Fruit fly (Drosophila melanogaster) whole organism, embryonic: ENCODE data around the gene srp.

Experiments used
- BtbVII ChIP-seq: fragments of 200-800 bp; sonication (Bioruptor generic); optimal IDR thresholded peaks from 3 replicates; lab custom pipeline; 2017; ENCODE audit warnings: missing biosample characterization, mild to moderate bottlenecking, missing genetic modification characterization
- CG11723 ChIP-seq: fragments of 200-800 bp; sonication (Bioruptor generic); optimal IDR thresholded peaks from 2 replicates; lab custom pipeline; 2017; ENCODE audit warnings: missing biosample characterization, mild to moderate bottlenecking, missing genetic modification characterization
- CG12299 ChIP-seq: fragments of 200-800 bp; sonication (Bioruptor generic); optimal IDR thresholded peaks from 2 replicates; lab custom pipeline; 2018; ENCODE audit warnings: missing biosample characterization, mild to moderate bottlenecking, missing genetic modification characterization
- CG12769 ChIP-seq: fragments of 200-800 bp; sonication (Bioruptor generic); optimal IDR thresholded peaks from 2 replicates; lab custom pipeline; 2019; ENCODE audit warnings: missing biosample characterization, mild to moderate bottlenecking, missing genetic modification characterization, moderate library complexity
- CG12942 ChIP-seq: fragments of 200-800 bp; sonication (Bioruptor generic); optimal IDR thresholded peaks from 3 replicates; lab custom pipeline; 2016; ENCODE audit warnings: missing biosample characterization, missing genetic modification characterization
- CG13296 ChIP-seq: fragments of 200-800 bp; sonication (Bioruptor generic); optimal IDR thresholded peaks from 3 replicates; lab custom pipeline; 2018; ENCODE audit warnings: missing biosample characterization, mild to moderate bottlenecking, missing genetic modification characterization
- CG13424 ChIP-seq: fragments of 200-800 bp; sonication (Bioruptor generic); optimal IDR thresholded peaks from 2 replicates; lab custom pipeline; 2019; ENCODE audit warnings: missing biosample characterization, mild to moderate bottlenecking, missing genetic modification characterization, moderate library complexity
- CG17385 ChIP-seq: fragments of 200-800 bp; sonication (Bioruptor generic); optimal IDR thresholded peaks from 3 replicates; lab custom pipeline; 2018; ENCODE audit warnings: missing biosample characterization, mild to moderate bottlenecking, missing genetic modification characterization
- CG17912 ChIP-seq: fragments of 200-800 bp; sonication (Bioruptor generic); optimal IDR thresholded peaks from 2 replicates; lab custom pipeline; 2018; ENCODE audit warnings: missing biosample characterization, mild to moderate bottlenecking, missing genetic modification characterization
- CG18262 ChIP-seq: fragments of 200-800 bp; optimal IDR thresholded peaks from 3 replicates; lab custom pipeline; 2019; ENCODE audit warnings: missing biosample characterization, mild to moderate bottlenecking, missing genetic modification characterization, moderate library complexity
- CG2875 ChIP-seq: fragments of 200-800 bp; sonication (Bioruptor generic); optimal IDR thresholded peaks from 2 replicates; lab custom pipeline; 2017; ENCODE audit warnings: missing biosample characterization, mild to moderate bottlenecking, missing genetic modification characterization, missing genetic modification reagents
- CG30431 ChIP-seq: fragments of 200-800 bp; sonication (Bioruptor generic); optimal IDR thresholded peaks from 2 replicates; lab custom pipeline; 2017; ENCODE audit warnings: missing biosample characterization, missing genetic modification characterization
- CG32532 ChIP-seq: fragments of 200-800 bp; sonication (Bioruptor generic); IDR thresholded peaks from 2 replicates; pipeline ENCODE4 v1.3.6; 2022; ENCODE audit warnings: missing biosample characterization, missing genetic modification characterization
- CG5180 ChIP-seq: fragments of 200-800 bp; sonication (Bioruptor generic); optimal IDR thresholded peaks from 3 replicates; lab custom pipeline; 2017; ENCODE audit warnings: missing biosample characterization, missing genetic modification characterization, mild to moderate bottlenecking, moderate library complexity, missing genetic modification reagents
- CG6175 ChIP-seq: fragments of 200-800 bp; sonication (Bioruptor generic); IDR thresholded peaks from 3 replicates; pipeline ENCODE4 v1.3.6; 2022; ENCODE audit warnings: missing biosample characterization, missing genetic modification characterization
- CG6254 ChIP-seq: fragments of 200-800 bp; sonication (Bioruptor generic); optimal IDR thresholded peaks from 3 replicates; lab custom pipeline; 2017; ENCODE audit warnings: mild to moderate bottlenecking, missing biosample characterization, missing genetic modification reagents, missing genetic modification characterization
- CG6683 ChIP-seq: fragments of 200-800 bp; sonication (Bioruptor generic); optimal IDR thresholded peaks from 2 replicates; lab custom pipeline; 2017; ENCODE audit warnings: missing biosample characterization, mild to moderate bottlenecking, missing genetic modification characterization, missing genetic modification reagents
- CG6765 ChIP-seq: fragments of 200-800 bp; sonication (Bioruptor generic); optimal IDR thresholded peaks from 3 replicates; lab custom pipeline; 2017; ENCODE audit warnings: missing biosample characterization, mild to moderate bottlenecking, missing genetic modification characterization
- CG7745 ChIP-seq: fragments of 200-800 bp; sonication (Bioruptor generic); optimal IDR thresholded peaks from 2 replicates; lab custom pipeline; 2018; ENCODE audit warnings: missing biosample characterization, mild to moderate bottlenecking, missing genetic modification characterization, moderate library complexity
- CG7839 ChIP-seq: fragments of 200-800 bp; sonication (Bioruptor generic); optimal IDR thresholded peaks from 3 replicates; lab custom pipeline; 2018; ENCODE audit warnings: missing biosample characterization, mild to moderate bottlenecking, missing genetic modification characterization, moderate library complexity
- CG7987 ChIP-seq: fragments of 200-800 bp; sonication (Bioruptor generic); optimal IDR thresholded peaks from 2 replicates; lab custom pipeline; 2018; ENCODE audit warnings: missing biosample characterization, mild to moderate bottlenecking, missing genetic modification characterization, moderate library complexity
- CG9727 ChIP-seq: fragments of 200-800 bp; sonication (Bioruptor generic); optimal IDR thresholded peaks from 3 replicates; lab custom pipeline; 2017; ENCODE audit warnings: missing biosample characterization, mild to moderate bottlenecking, missing genetic modification characterization
- CHES-1-like ChIP-seq: fragments of 200-800 bp; sonication (Bioruptor generic); optimal IDR thresholded peaks from 2 replicates; lab custom pipeline; 2016; ENCODE audit warnings: missing biosample characterization, missing genetic modification characterization
- Eip74EF ChIP-seq, 2 experiments: fragments of 200-800 bp in 1 of 2; fragments of >200 bp in 1 of 2; sonication (Bioruptor generic) in 1 of 2; optimal IDR thresholded peaks; 2 replicates each; lab custom pipeline; 2017 to 2019; ENCODE audit warnings: missing biosample characterization in 2 of 2, missing genetic modification characterization in 2 of 2, mild to moderate bottlenecking in 1 of 2, moderate library complexity in 1 of 2
- Hey ChIP-seq: fragments of 200-800 bp; sonication (Bioruptor generic); optimal IDR thresholded peaks from 3 replicates; lab custom pipeline; 2018; ENCODE audit warnings: missing biosample characterization, mild to moderate bottlenecking, missing genetic modification characterization
- HmgD ChIP-seq: fragments of 200-800 bp; sonication (Bioruptor generic); optimal IDR thresholded peaks from 3 replicates; lab custom pipeline; 2016; ENCODE audit warnings: missing biosample characterization, missing genetic modification characterization
- Hr51 ChIP-seq, 2 experiments: fragments of 200-800 bp; sonication (Bioruptor generic); optimal IDR thresholded peaks; 2 replicates in 1 of 2; 3 replicates in 1 of 2; lab custom pipeline; 2016 to 2018; ENCODE audit warnings: missing biosample characterization in 2 of 2, missing genetic modification characterization in 2 of 2, mild to moderate bottlenecking in 1 of 2, moderate library complexity in 1 of 2
- Jarid2 ChIP-seq: fragments of 200-800 bp; sonication (Bioruptor generic); optimal IDR thresholded peaks from 3 replicates; lab custom pipeline; 2017; ENCODE audit warnings: mild to moderate bottlenecking, missing biosample characterization, missing genetic modification reagents, missing genetic modification characterization
- Neu2 ChIP-seq: fragments of 200-800 bp; sonication (Bioruptor generic); optimal IDR thresholded peaks from 3 replicates; lab custom pipeline; 2016; ENCODE audit warnings: missing biosample characterization, missing genetic modification characterization, borderline replicate concordance
- PHDP ChIP-seq: fragments of 200-800 bp; sonication (Bioruptor generic); optimal IDR thresholded peaks from 3 replicates; lab custom pipeline; 2018; ENCODE audit warnings: missing biosample characterization, mild to moderate bottlenecking, missing genetic modification characterization, moderate library complexity
- Pdp1 ChIP-seq, 2 experiments: fragments of 200-800 bp; sonication (Bioruptor generic); optimal IDR thresholded peaks; 3 replicates each; lab custom pipeline; 2016; ENCODE audit warnings: missing biosample characterization in 2 of 2, missing genetic modification characterization in 2 of 2, mild to moderate bottlenecking in 1 of 2, moderate library complexity in 1 of 2
- Rfx ChIP-seq: fragments of 200-800 bp; sonication (Bioruptor generic); IDR thresholded peaks from 2 replicates; pipeline ENCODE4 v1.3.6; 2022; ENCODE audit warnings: missing biosample characterization, missing genetic modification characterization
- Taf1 ChIP-seq: fragments of 200-800 bp; sonication (Bioruptor generic); IDR thresholded peaks from 2 replicates; pipeline ENCODE4 v1.3.6; 2022; ENCODE audit warnings: missing biosample characterization, missing genetic modification characterization
- Trl ChIP-seq, 3 experiments: fragments of >200 bp in 2 of 3; fragments of 200-800 bp in 1 of 3; sonication (Bioruptor generic) in 1 of 3; optimal IDR thresholded peaks; 2 replicates in 1 of 3; 3 replicates in 2 of 3; lab custom pipeline; 2016 to 2017; ENCODE audit warnings: missing biosample characterization in 1 of 3, missing genetic modification characterization in 1 of 3
- Vsx1 ChIP-seq: fragments of 200-800 bp; sonication (Bioruptor generic); optimal IDR thresholded peaks from 2 replicates; lab custom pipeline; 2017; ENCODE audit warnings: missing biosample characterization, mild to moderate bottlenecking, missing genetic modification characterization, missing genetic modification reagents
- ash1 ChIP-seq: fragments of 200-800 bp; sonication (Bioruptor generic); optimal IDR thresholded peaks from 2 replicates; lab custom pipeline; 2018; ENCODE audit warnings: missing biosample characterization, mild to moderate bottlenecking, missing genetic modification characterization
- cwo ChIP-seq: fragments of 200-800 bp; sonication (Bioruptor generic); optimal IDR thresholded peaks from 3 replicates; lab custom pipeline; 2017; ENCODE audit warnings: missing biosample characterization, missing genetic modification characterization, mild to moderate bottlenecking, moderate library complexity, missing genetic modification reagents
- esg ChIP-seq: fragments of 200-800 bp; sonication (Bioruptor generic); conservative IDR thresholded peaks from 2 replicates; pipeline ENCODE4 v1.3.6; 2022; ENCODE audit warnings: missing biosample characterization, missing genetic modification characterization
- exex ChIP-seq: fragments of 200-800 bp; sonication (Bioruptor generic); optimal IDR thresholded peaks from 4 replicates; lab custom pipeline; 2018; ENCODE audit warnings: missing biosample characterization, mild to moderate bottlenecking, missing genetic modification characterization, moderate library complexity
- fd64A ChIP-seq: fragments of 200-800 bp; sonication (Bioruptor generic); optimal IDR thresholded peaks from 3 replicates; lab custom pipeline; 2018; ENCODE audit warnings: missing biosample characterization, mild to moderate bottlenecking, missing genetic modification characterization
- kah ChIP-seq: fragments of 200-800 bp; sonication (Bioruptor generic); optimal IDR thresholded peaks from 2 replicates; lab custom pipeline; 2018; ENCODE audit warnings: missing biosample characterization, mild to moderate bottlenecking, missing genetic modification characterization
- stc ChIP-seq: fragments of 200-800 bp; sonication (Bioruptor generic); IDR thresholded peaks from 2 replicates; pipeline ENCODE4 v1.3.6; 2022; ENCODE audit warnings: missing biosample characterization, missing genetic modification characterization
- tio ChIP-seq: fragments of 200-800 bp; sonication (Bioruptor generic); optimal IDR thresholded peaks from 2 replicates; lab custom pipeline; 2017; ENCODE audit warnings: missing biosample characterization, missing genetic modification characterization, inconsistent platforms
- toy ChIP-seq: fragments of 200-800 bp; sonication (Bioruptor generic); IDR thresholded peaks from 2 replicates; pipeline ENCODE4 v1.3.6; 2022; ENCODE audit warnings: missing biosample characterization, missing genetic modification characterization
- trem ChIP-seq: fragments of 200-800 bp; optimal IDR thresholded peaks from 3 replicates; lab custom pipeline; 2019; ENCODE audit warnings: missing biosample characterization, mild to moderate bottlenecking, missing genetic modification characterization, moderate library complexity
- vnd ChIP-seq: fragments of 200-800 bp; sonication (Bioruptor generic); IDR thresholded peaks from 3 replicates; pipeline ENCODE4 v1.3.6; 2022; ENCODE audit warnings: missing biosample characterization, missing genetic modification characterization; ENCODE audit not compliant: partially characterized antibody
- wek ChIP-seq: fragments of 200-800 bp; sonication (Bioruptor generic); optimal IDR thresholded peaks from 3 replicates; lab custom pipeline; 2018; ENCODE audit warnings: missing biosample characterization, mild to moderate bottlenecking, missing genetic modification characterization, moderate library complexity

The srp gene

DNA sequence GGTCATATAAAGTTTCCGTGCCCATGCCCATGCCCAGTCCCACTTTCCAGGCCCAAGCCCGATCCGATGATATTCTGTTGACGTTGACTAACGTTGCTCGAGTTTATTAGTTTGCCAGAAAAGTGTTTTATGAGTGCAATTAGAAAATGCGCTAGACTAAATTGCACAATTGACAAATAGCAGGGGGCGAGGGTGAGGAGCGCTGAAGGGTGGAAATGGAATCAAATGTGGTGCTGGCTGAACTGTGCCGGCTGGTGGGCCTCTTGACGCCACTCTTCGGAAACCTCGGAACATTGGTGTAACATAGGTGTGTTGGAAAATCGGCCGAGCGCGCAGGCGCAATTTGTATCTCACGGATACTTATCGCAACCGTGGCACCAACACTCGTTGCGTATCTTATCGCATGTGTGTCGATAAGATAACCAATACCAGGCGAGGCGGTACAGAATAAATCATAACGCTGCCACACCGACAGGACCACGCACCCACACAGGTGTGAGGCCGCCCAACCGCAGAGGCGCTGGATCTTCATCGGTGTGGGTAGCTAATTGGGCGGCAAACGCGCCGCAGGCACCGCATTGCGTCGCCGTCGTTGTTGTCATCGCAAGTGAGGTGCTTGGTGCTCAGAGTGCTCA, 25.9 kb downstream of the srp start:
- TF ChIP-seq ash1 (GFP tag; lab: Kevin White, UChicago) = peak; percentile 33
- no peak for TF ChIP-seq toy (GFP tag; lab: Robert Waterston, UW)
- no peak for TF ChIP-seq esg (GFP tag; lab: Robert Waterston, UW)
- peak; percentile 2 for TF ChIP-seq PHDP (tag; lab: Kevin White, UChicago)
- TF ChIP-seq Eip74EF (GFP tag; optimal IDR thresholded peaks at IDR 0.05; lab: Kevin White, UChicago) = no peak
- no peak for TF ChIP-seq CG30431
- TF ChIP-seq CG6175 = peak; percentile 70; the same call in 1 of the 3 replicates
- no peak for TF ChIP-seq Jarid2 (GFP tag; lab: Kevin White, UChicago)
- peak; percentile 61 for TF ChIP-seq CG13296 (GFP tag; lab: Kevin White, UChicago)
- peak; percentile 39 for TF ChIP-seq wek (GFP tag; lab: Kevin White, UChicago)
- peak; percentile 80 for TF ChIP-seq exex (tag; lab: Kevin White, UChicago)
- TF ChIP-seq CG6683 (GFP tag; lab: Kevin White, UChicago) = no peak
- no peak for TF ChIP-seq vnd (GFP tag; lab: Robert Waterston, UW)
- TF ChIP-seq CG7839 (tag; lab: Kevin White, UChicago) = peak; percentile 16
- peak; percentile 16 for TF ChIP-seq CG7987
- peak in 1 of 2 experiments; percentile 43 for TF ChIP-seq Hr51 (GFP tag; optimal IDR thresholded peaks at IDR 0.05; lab: Kevin White, UChicago)
- TF ChIP-seq CG12769 (tag; lab: Kevin White, UChicago) = peak; percentile 54
- no peak for TF ChIP-seq CG12299
- TF ChIP-seq CG9727 = no peak
- TF ChIP-seq CG7745 (tag; lab: Kevin White, UChicago) = no peak
- no peak for TF ChIP-seq CG2875 (GFP tag; lab: Kevin White, UChicago)
- TF ChIP-seq Neu2 (GFP tag; lab: Kevin White, UChicago) = no peak
- no peak for TF ChIP-seq CG12942 (GFP tag; lab: Kevin White, UChicago)
- peak; percentile 7 for TF ChIP-seq CG17385 (GFP tag; lab: Kevin White, UChicago)
- peak; percentile 46 for TF ChIP-seq BtbVII (GFP tag; lab: Kevin White, UChicago)
- no peak for TF ChIP-seq CHES-1-like (GFP tag; lab: Kevin White, UChicago)
- TF ChIP-seq Vsx1 (GFP tag; lab: Kevin White, UChicago) = peak; percentile 90
- no peak for TF ChIP-seq Taf1
- no peak for TF ChIP-seq stc (GFP tag; lab: Robert Waterston, UW)
- no peak for TF ChIP-seq CG6765 (GFP tag; lab: Kevin White, UChicago)
- no peak for TF ChIP-seq HmgD (GFP tag; lab: Kevin White, UChicago)
- TF ChIP-seq CG17912 (GFP tag; lab: Kevin White, UChicago) = peak; percentile 16
- peak; percentile 63 for TF ChIP-seq Hey
- TF ChIP-seq CG5180 = peak; percentile 52
- peak; percentile 13; the same call in 1 of the 2 replicates for TF ChIP-seq CG32532 (GFP tag; lab: Robert Waterston, UW)
- no peak for TF ChIP-seq tio (GFP tag; lab: Kevin White, UChicago)
- peak; percentile 34 for TF ChIP-seq fd64A (GFP tag; lab: Kevin White, UChicago)
- no peak for TF ChIP-seq trem (tag; lab: Kevin White, UChicago)
- TF ChIP-seq CG11723 (GFP tag; lab: Kevin White, UChicago) = no peak
- TF ChIP-seq cwo = peak; percentile 46
- TF ChIP-seq Trl (optimal IDR thresholded peaks at IDR 0.05; lab: Kevin White, UChicago) = no peak
- TF ChIP-seq Trl (GFP tag; optimal IDR thresholded peaks at IDR 0.05; lab: Kevin White, UChicago) = no peak
- peak; percentile 15 for TF ChIP-seq CG13424 (tag; lab: Kevin White, UChicago)
- peak; percentile 0 for TF ChIP-seq CG18262
- TF ChIP-seq kah (GFP tag; lab: Kevin White, UChicago) = peak; percentile 39
- 0 out of 2 replicates have a peak, but pooled peaks have one; percentile 5 for TF ChIP-seq Rfx (GFP tag; lab: Robert Waterston, UW)
- peak in 1 of 2 experiments; percentile 26 for TF ChIP-seq Pdp1 (GFP tag; optimal IDR thresholded peaks at IDR 0.05; lab: Kevin White, UChicago)
- TF ChIP-seq CG6254 (GFP tag; lab: Kevin White, UChicago) = peak; percentile 36
